Worm (Caenorhabditis elegans): ENCODE measurements around the gene elt-3.

elt-3 gene

ce11 chrX:13929534-13929933 lies 5.1 kb upstream of the elt-3 start, which contains the start of gene meg-1:
Gene meg-1, minus strand, starts transcription at chrX:13929634.
- TF ChIP-seq ceh-13 (GFP tag; optimal IDR thresholded peaks at IDR 0.05) (no peak), tbx-37 (GFP tag; conservative IDR thresholded peaks at IDR 0.05) (no peak), aly-1 (tag; optimal IDR thresholded peaks at IDR 0.05) (no peak), sea-1 (GFP tag; conservative IDR thresholded peaks at IDR 0.05) (no peak), tra-4 (tag; optimal IDR thresholded peaks at IDR 0.05) (no peak), hnd-1 (tag; optimal IDR thresholded peaks at IDR 0.05) (no peak), ets-7 (tag; optimal IDR thresholded peaks at IDR 0.05) (no peak)

DNA sequence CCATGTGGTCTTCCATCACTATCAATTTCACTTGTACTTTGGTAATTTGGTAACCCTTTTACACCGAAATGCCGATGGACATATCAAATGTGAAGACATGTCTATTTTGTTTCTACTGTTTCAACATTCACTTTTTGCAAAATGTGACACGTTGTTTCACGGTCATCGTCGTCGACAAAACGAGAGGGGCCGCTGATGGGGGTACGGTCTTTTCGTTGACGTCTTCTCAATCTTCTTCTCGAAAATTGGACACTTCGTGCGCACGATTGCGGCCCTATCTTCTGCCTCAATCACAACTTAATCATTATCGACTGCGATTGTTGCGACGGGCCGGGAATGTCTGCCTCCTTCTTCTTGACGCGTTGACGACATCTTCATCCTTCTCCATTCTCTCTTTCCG lies 2.0 kb downstream of the elt-3 start:
- TF ChIP-seq pes-1 (GFP tag; IDR thresholded peaks at IDR 0.05) (no peak), ama-1 (optimal IDR thresholded peaks at IDR 0.05) (no peak), tbx-37 (GFP tag; conservative IDR thresholded peaks at IDR 0.05) (no peak), hmg-4 (GFP tag; optimal IDR thresholded peaks at IDR 0.05) (no peak), ceh-13 (GFP tag; optimal IDR thresholded peaks at IDR 0.05) (no peak), sea-1 (GFP tag; conservative IDR thresholded peaks at IDR 0.05) (no peak), ets-7 (tag; optimal IDR thresholded peaks at IDR 0.05) (no peak), aly-1 (tag; optimal IDR thresholded peaks at IDR 0.05) (no peak), ceh-36 (tag; optimal IDR thresholded peaks at IDR 0.05) (no peak), flt-1 (GFP tag; IDR thresholded peaks at IDR 0.05) (no peak)

DNA sequence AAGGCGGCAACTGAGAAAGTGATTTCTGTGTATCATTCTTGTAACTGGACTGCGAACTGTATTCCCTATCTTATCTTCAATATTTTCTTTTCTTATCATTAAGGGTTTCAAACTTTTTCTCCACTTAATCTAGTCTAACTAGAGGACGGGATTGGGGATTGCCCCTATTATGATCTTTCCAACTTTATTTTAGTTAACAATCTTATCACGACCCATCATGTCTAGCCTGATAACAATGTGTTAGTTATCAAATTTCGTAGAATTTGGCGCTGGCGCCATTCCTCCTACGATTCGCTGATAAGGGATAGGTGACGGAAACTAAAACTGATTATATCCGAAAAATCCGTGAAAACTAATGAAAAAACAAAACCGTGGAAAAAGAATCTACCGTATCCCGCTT lies 2.7 kb downstream of the elt-3 start:
- TF ChIP-seq sea-1 (GFP tag; conservative IDR thresholded peaks at IDR 0.05), result no peak
- TF ChIP-seq tbx-37 (GFP tag; conservative IDR thresholded peaks at IDR 0.05), result no peak
- no peak for TF ChIP-seq hmg-4 (GFP tag; optimal IDR thresholded peaks at IDR 0.05)

DNA sequence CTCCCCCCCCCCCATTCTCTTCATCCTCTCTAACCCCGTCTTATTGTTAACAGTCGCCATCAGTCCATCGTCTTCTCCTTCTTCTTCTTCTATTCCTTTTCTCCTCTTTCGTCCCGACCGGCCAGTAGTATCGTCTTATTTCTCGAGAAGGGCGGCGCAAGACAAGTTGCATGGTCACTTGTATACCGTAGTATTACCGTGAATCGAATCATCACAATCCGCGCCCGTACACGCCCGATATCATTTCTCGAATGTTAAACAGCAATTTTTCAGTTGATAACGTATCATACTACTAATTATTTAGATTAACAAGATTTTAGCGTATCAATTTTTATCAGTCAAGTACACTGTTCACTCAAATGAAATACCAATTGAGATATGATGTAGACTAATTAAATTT lies 3.2 kb downstream of the elt-3 start:
- no peak for TF ChIP-seq pes-1 (GFP tag; IDR thresholded peaks at IDR 0.05)
- TF ChIP-seq tbx-37 (GFP tag; conservative IDR thresholded peaks at IDR 0.05), result no peak
- TF ChIP-seq flt-1 (GFP tag; IDR thresholded peaks at IDR 0.05), result no peak
- TF ChIP-seq hmbx-1 (tag; optimal IDR thresholded peaks at IDR 0.05), result no peak
- no peak for TF ChIP-seq hnd-1 (tag; optimal IDR thresholded peaks at IDR 0.05)
- TF ChIP-seq ama-1 (optimal IDR thresholded peaks at IDR 0.05), result no peak
- TF ChIP-seq hmg-4 (GFP tag; optimal IDR thresholded peaks at IDR 0.05), result no peak
- no peak for TF ChIP-seq tra-4 (tag; optimal IDR thresholded peaks at IDR 0.05)
- no peak for TF ChIP-seq scrt-1 (GFP tag; IDR thresholded peaks at IDR 0.05)
- no peak for TF ChIP-seq tbx-11 (GFP tag; IDR thresholded peaks at IDR 0.05)
- no peak for TF ChIP-seq ceh-13 (GFP tag; optimal IDR thresholded peaks at IDR 0.05)
- no peak for TF ChIP-seq B0310.2 (tag; optimal IDR thresholded peaks at IDR 0.05)
- TF ChIP-seq ets-7 (tag; optimal IDR thresholded peaks at IDR 0.05), result no peak
- no peak for TF ChIP-seq aly-1 (tag; optimal IDR thresholded peaks at IDR 0.05)
- no peak for TF ChIP-seq F13C5.2 (tag; optimal IDR thresholded peaks at IDR 0.05)
- no peak for TF ChIP-seq ceh-36 (tag; optimal IDR thresholded peaks at IDR 0.05)
- no peak for TF ChIP-seq sea-1 (GFP tag; conservative IDR thresholded peaks at IDR 0.05)

- TF ChIP-seq tra-4 (tag; optimal IDR thresholded peaks at IDR 0.05) (no peak), pes-1 (GFP tag; IDR thresholded peaks at IDR 0.05) (no peak), tbx-37 (GFP tag; conservative IDR thresholded peaks at IDR 0.05) (no peak), B0310.2 (tag; optimal IDR thresholded peaks at IDR 0.05) (no peak)
Measured at ce11 chrX:13939388-13939787, 4.7 kb downstream of the elt-3 start.

DNA sequence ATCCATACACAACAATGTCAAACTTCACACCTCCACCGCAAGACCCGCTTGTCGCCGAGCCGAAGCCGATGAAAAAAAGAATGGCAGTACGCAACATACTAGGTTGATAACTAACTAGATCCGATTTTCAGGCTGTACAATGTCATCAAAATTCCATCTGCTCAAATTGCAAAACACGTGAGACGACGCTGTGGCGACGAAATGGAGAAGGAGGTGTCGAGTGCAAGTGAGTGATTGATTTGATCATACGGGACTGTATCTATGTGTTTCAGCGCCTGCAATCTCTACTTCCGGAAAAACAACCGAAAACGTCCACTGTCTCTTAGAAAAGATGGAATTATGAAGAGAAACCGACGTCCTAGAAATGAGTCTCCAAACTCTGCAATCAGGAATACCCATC lies 5.6 kb downstream of the elt-3 start:
- TF ChIP-seq hmbx-1 (tag; optimal IDR thresholded peaks at IDR 0.05) (no peak), tbx-11 (GFP tag; IDR thresholded peaks at IDR 0.05) (no peak), B0310.2 (tag; optimal IDR thresholded peaks at IDR 0.05) (no peak), ceh-13 (GFP tag; optimal IDR thresholded peaks at IDR 0.05) (no peak), F13C5.2 (tag; optimal IDR thresholded peaks at IDR 0.05) (no peak), aly-1 (tag; optimal IDR thresholded peaks at IDR 0.05) (no peak), tbx-37 (GFP tag; conservative IDR thresholded peaks at IDR 0.05) (no peak), ceh-36 (tag; optimal IDR thresholded peaks at IDR 0.05) (no peak), ama-1 (optimal IDR thresholded peaks at IDR 0.05) (no peak), ets-7 (tag; optimal IDR thresholded peaks at IDR 0.05) (no peak), hnd-1 (tag; optimal IDR thresholded peaks at IDR 0.05) (no peak), hmg-4 (GFP tag; optimal IDR thresholded peaks at IDR 0.05) (no peak), pes-1 (GFP tag; IDR thresholded peaks at IDR 0.05) (no peak), scrt-1 (GFP tag; IDR thresholded peaks at IDR 0.05) (no peak), flt-1 (GFP tag; IDR thresholded peaks at IDR 0.05) (no peak), sea-1 (GFP tag; conservative IDR thresholded peaks at IDR 0.05) (no peak), tra-4 (tag; optimal IDR thresholded peaks at IDR 0.05) (no peak)

- TF ChIP-seq F13C5.2 (tag; optimal IDR thresholded peaks at IDR 0.05), result no peak
- TF ChIP-seq hmbx-1 (tag; optimal IDR thresholded peaks at IDR 0.05), result no peak
- TF ChIP-seq flt-1 (GFP tag; IDR thresholded peaks at IDR 0.05), result no peak
- no peak for TF ChIP-seq scrt-1 (GFP tag; IDR thresholded peaks at IDR 0.05)
- TF ChIP-seq hmg-4 (GFP tag; optimal IDR thresholded peaks at IDR 0.05), result no peak
- no peak for TF ChIP-seq ets-7 (tag; optimal IDR thresholded peaks at IDR 0.05)
- TF ChIP-seq hnd-1 (tag; optimal IDR thresholded peaks at IDR 0.05), result no peak
- no peak for TF ChIP-seq aly-1 (tag; optimal IDR thresholded peaks at IDR 0.05)
- no peak for TF ChIP-seq tra-4 (tag; optimal IDR thresholded peaks at IDR 0.05)
- TF ChIP-seq tbx-37 (GFP tag; conservative IDR thresholded peaks at IDR 0.05), result no peak
- TF ChIP-seq B0310.2 (tag; optimal IDR thresholded peaks at IDR 0.05), result no peak
- TF ChIP-seq tbx-11 (GFP tag; IDR thresholded peaks at IDR 0.05), result no peak
- no peak for TF ChIP-seq pes-1 (GFP tag; IDR thresholded peaks at IDR 0.05)
Measured at ce11 chrX:13941296-13941695, 6.6 kb downstream of the elt-3 start.

- no peak for TF ChIP-seq B0310.2 (tag; optimal IDR thresholded peaks at IDR 0.05)
- TF ChIP-seq aly-1 (tag; optimal IDR thresholded peaks at IDR 0.05), result no peak
- TF ChIP-seq F13C5.2 (tag; optimal IDR thresholded peaks at IDR 0.05), result no peak
- TF ChIP-seq ceh-13 (GFP tag; optimal IDR thresholded peaks at IDR 0.05), result no peak
- no peak for TF ChIP-seq ama-1 (optimal IDR thresholded peaks at IDR 0.05)
- TF ChIP-seq ets-7 (tag; optimal IDR thresholded peaks at IDR 0.05), result no peak
- TF ChIP-seq hmg-4 (GFP tag; optimal IDR thresholded peaks at IDR 0.05), result no peak
- no peak for TF ChIP-seq pes-1 (GFP tag; IDR thresholded peaks at IDR 0.05)
- no peak for TF ChIP-seq tra-4 (tag; optimal IDR thresholded peaks at IDR 0.05)
Measured at ce11 chrX:13941865-13942264, 7.2 kb downstream of the elt-3 start.

All from whole organism, early embryonic.